Worm (Caenorhabditis elegans) whole organism, L1 larva: ENCODE results near the gene K08B12.3.

Experiments
- aly-2 ChIP-seq: fragments of 150-350 bp; optimal IDR thresholded peaks from 2 replicates; lab custom pipeline; 2014; ENCODE audit warnings: missing biosample characterization, missing genetic modification characterization
- ceh-90 ChIP-seq: sonication (generic microtip); optimal IDR thresholded peaks from 2 replicates; lab custom pipeline; 2016; ENCODE audit warnings: missing genetic modification characterization, missing compliant biosample characterization
- ces-1 ChIP-seq: fragments of 150-350 bp; optimal IDR thresholded peaks from 2 replicates; lab custom pipeline; 2014; ENCODE audit warnings: missing biosample characterization, missing genetic modification reagents, missing genetic modification characterization
- egl-27 ChIP-seq, 2 experiments: fragments of 150-350 bp in 1 of 2; sonication (generic microtip); optimal IDR thresholded peaks; 3 replicates each; lab custom pipeline; 2017 to 2018; ENCODE audit warnings: missing biosample characterization in 2 of 2, missing genetic modification characterization in 2 of 2, missing genetic modification reagents in 2 of 2
- elt-2 ChIP-seq: sonication (generic microtip); optimal IDR thresholded peaks from 2 replicates; lab custom pipeline; 2016; ENCODE audit warnings: missing genetic modification characterization, mild to moderate bottlenecking, inconsistent platforms, missing compliant biosample characterization, missing genetic modification reagents
- lin-13 ChIP-seq: fragments of 150-350 bp; optimal IDR thresholded peaks from 2 replicates; lab custom pipeline; 2014; ENCODE audit warnings: missing biosample characterization, missing genetic modification reagents, missing genetic modification characterization
- nhr-28 ChIP-seq: fragments of 150-350 bp; optimal IDR thresholded peaks from 2 replicates; lab custom pipeline; 2014; ENCODE audit warnings: missing biosample characterization, missing genetic modification characterization
- pag-3 ChIP-seq: sonication (generic microtip); optimal IDR thresholded peaks from 2 replicates; lab custom pipeline; 2017; ENCODE audit warnings: missing genetic modification characterization, mild to moderate bottlenecking, missing compliant biosample characterization, antibody characterized with exemption, borderline replicate concordance; ENCODE audit not compliant: insufficient read depth
- tlp-1 ChIP-seq: fragments of 150-350 bp; optimal IDR thresholded peaks from 2 replicates; lab custom pipeline; 2014; ENCODE audit warnings: missing biosample characterization, missing genetic modification characterization
- ztf-11 ChIP-seq, 2 experiments: sonication (generic microtip); optimal IDR thresholded peaks; 2 replicates each; lab custom pipeline; 2016 to 2017; ENCODE audit warnings: missing genetic modification characterization in 2 of 2, missing biosample characterization in 1 of 2, missing compliant biosample characterization in 1 of 2

ce11 chrV:6224019-6224335 is 11.0 kb upstream of the K08B12.3 start:
- TF ChIP-seq egl-27 (tag; optimal IDR thresholded peaks at IDR 0.05; lab: Kevin White, UChicago) (no peak), aly-2 (tag; lab: Kevin White, UChicago) (no peak), tlp-1 (tag; lab: Kevin White, UChicago) (no peak), ces-1 (GFP tag; lab: Kevin White, UChicago) (no peak), lin-13 (GFP tag; lab: Kevin White, UChicago) (no peak), ztf-11 (tag; optimal IDR thresholded peaks at IDR 0.05; lab: Kevin White, UChicago) (no peak), nhr-28 (tag; lab: Kevin White, UChicago) (no peak), elt-2 (no peak), ceh-90 (tag; lab: Kevin White, UChicago) (no peak), pag-3 (tag; lab: Kevin White, UChicago) (no peak)
